Fruit fly (Drosophila melanogaster): Measurements from ENCODE around the gene Tep2.
A peak's percentile ranks its signal among the peaks of the same experiment; 100 is the strongest.
"Not testable (repeated sequence)": the region's sequence is repeated elsewhere in the genome, so short reads cannot be mapped to it uniquely, and the experiment has no call there.

The Tep2 gene

DNA sequence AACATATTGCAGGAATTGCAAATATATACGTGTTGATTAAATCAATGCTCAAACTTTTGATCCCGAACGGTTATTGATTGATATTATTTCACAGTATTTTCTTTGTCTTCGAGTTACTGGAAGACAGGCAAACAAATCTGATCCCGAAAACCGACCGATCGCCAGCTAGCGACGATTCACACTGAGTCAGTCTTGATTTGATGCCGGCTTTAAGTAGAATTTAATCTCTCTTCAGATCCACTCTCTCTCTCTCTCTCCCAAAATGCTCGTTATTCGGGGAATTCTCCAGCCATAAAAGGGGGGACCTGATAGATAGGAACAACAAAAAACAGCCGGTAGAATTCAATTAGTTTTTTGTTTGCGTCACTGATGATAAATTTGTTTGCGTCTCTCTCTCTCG is at the start of gene Tep2:
Gene Tep2, minus strand, starts transcription at position 185 of the 400 bp plus-strand sequence.
- peak; percentile 2 for TF ChIP-seq noc (tag; optimal IDR thresholded peaks at IDR 0.05)

DNA sequence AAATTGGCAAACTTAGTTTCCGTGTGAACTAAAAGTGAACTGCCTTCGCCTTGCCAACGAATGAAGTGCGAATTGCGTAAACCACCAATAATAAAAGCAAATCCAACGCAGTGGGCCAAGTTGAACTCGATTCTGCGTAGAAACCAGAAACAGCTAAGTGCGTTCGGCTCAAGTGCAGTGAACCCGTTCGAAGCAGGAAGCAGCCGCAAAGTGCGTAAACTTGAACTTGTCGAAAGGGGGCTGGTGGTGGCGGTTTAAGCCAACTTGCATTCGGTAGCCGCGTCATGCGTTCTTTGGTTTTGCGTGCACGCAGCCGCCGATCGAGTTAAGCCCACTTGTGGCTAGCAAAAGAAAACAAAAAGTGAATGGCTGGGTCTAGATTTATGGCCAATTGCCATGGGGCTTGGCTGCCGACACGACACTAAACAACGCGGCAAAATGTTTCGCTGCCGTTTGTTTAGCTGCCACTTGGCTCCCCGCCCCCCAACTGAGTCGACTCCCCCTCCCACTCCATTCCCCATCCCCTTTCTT is 49.3 kb upstream of the Tep2 start:
- no peak for TF ChIP-seq noc (tag; optimal IDR thresholded peaks at IDR 0.05)

DNA sequence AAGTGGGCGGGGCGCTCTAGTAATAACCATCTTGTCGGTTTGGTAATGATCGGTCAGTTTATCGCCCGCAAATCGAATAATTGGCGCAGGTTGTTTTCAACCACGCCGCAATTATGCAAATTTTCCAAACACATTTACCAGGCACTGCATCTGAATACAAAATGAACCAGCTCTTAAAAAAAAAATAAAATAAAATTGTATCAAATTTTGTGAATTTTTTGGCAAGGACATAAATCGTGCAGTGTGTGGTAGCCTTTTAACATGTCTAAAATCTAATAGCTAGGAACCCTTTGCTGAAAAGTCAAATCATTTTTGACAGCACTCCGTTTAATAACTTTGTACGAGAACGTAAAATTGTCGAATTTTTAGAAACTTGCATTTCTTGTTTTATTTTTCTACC is 45.6 kb upstream of the Tep2 start, which contains the start of gene ATPsynGL:
Gene ATPsynGL, plus strand, starts transcription at position 301 of the 400 bp plus-strand sequence.
- no peak for TF ChIP-seq noc (tag; optimal IDR thresholded peaks at IDR 0.05)

DNA sequence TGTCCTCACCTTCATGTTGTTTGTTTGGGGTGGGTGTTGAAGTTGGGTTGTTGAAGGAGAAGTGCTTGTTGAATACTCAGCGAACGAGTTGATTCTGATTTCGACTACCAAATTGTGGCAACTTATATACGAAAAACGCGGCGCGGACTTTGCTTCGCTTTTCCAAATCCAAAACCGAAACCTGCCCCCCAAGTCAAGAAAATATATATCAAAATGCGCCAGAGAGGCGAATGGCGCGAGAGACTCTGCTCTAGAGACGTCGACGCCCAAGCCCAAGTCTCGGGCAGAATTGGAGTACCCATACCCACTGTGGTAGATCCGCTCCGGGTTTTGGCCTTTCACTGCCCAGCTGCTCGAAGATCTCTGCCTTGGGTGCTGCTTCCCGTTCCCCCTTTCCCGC is 43.3 kb upstream of the Tep2 start, which contains the start of gene CG7214:
Gene CG7214, minus strand, starts transcription at position 101 of the 400 bp plus-strand sequence.
- no peak for TF ChIP-seq noc (tag; optimal IDR thresholded peaks at IDR 0.05)

DNA sequence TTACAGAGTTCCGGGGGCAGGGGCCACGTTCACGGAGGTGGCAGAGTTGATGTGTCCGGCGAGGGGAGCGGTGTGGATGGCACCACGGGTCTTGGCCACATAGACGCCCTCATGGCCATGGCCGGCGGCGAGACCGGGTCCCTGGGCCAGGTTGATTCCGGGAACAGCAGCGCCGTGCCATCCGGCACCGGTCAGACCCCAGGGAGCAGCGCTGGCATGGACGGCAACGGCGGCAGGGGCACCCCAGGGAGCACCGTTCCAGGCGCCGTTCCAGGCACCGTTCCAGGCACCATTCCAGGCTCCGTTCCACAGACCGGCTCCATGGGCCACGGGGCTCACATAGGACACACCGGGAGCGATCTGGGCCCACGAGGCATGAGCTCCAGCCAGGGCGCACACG is 42.8 kb upstream of the Tep2 start:
- TF ChIP-seq noc (tag; optimal IDR thresholded peaks at IDR 0.05) = no peak

dm6 chr2L:7741437-7741836 is 40.0 kb upstream of the Tep2 start, which contains the start of gene Acp1:
Gene Acp1 (minus strand): TSS chr2L:7741537.
- TF ChIP-seq noc (tag; optimal IDR thresholded peaks at IDR 0.05) = no peak

dm6 chr2L:7738709-7739108 is 37.3 kb upstream of the Tep2 start, which contains the start of gene CG31904:
Gene CG31904 (minus strand): TSS chr2L:7738809.
- TF ChIP-seq noc (tag; optimal IDR thresholded peaks at IDR 0.05) = not testable (repeated sequence)

DNA sequence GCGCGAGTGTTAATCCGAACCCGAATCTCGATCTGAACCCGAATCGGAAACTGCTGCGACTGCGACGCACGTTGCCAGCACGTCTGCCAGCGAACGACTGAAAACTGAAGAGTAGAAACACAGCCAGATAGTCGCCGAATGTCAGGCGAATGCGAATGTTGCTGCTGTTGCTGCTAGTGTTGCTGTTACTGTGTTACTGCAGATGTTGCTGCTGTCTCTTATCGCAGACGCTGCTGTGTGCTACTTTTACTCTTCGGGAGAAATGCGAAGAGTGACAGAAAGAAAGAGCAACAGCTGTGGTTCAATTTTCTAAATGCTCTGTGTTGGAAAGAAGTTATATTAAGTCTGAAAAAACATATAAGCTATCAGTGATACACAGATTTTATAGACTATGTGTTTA is 31.2 kb upstream of the Tep2 start, which contains the start of gene CG13796:
Gene CG13796, minus strand, starts transcription at position 101 of the 400 bp plus-strand sequence.
- TF ChIP-seq noc (tag; optimal IDR thresholded peaks at IDR 0.05) = not testable (repeated sequence)

dm6 chr2L:7726268-7726997 is 25.0 kb upstream of the Tep2 start, which contains the start of gene CG13795:
Gene CG13795 (minus strand): TSS chr2L:7726298.
- peak; percentile 55 for TF ChIP-seq noc (tag; optimal IDR thresholded peaks at IDR 0.05)

dm6 chr2L:7722723-7723122 is 21.3 kb upstream of the Tep2 start, which contains the start of gene CG13794:
Gene CG13794 (minus strand): TSS chr2L:7722823.
- TF ChIP-seq noc (tag; optimal IDR thresholded peaks at IDR 0.05) = no peak

dm6 chr2L:7722102-7722501 is 20.7 kb upstream of the Tep2 start:
- TF ChIP-seq noc (tag; optimal IDR thresholded peaks at IDR 0.05) = no peak

dm6 chr2L:7719387-7719786 is 18.0 kb upstream of the Tep2 start, which contains the start of gene CG13793:
Gene CG13793 (minus strand): TSS chr2L:7719487.
- no peak for TF ChIP-seq noc (tag; optimal IDR thresholded peaks at IDR 0.05)

DNA sequence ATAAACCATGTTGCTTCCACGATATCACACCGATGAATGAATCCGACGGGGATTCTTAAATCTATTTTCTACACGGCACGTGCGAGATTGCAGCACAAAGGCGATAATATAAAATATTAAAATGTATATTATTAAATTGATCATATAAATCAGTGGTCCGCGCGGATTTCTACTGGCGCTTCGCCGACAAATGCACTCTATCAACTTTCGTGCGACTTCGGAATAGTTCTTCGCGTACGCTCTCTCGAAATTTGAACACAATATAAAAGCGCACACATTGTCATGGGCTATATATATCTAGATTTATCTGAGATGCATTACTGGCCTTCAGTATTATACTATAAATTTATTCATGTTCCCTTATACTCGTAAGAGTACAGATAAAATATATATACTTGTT is 15.1 kb upstream of the Tep2 start, which contains the start of gene CG33296:
Gene CG33296, minus strand, starts transcription at position 101 of the 400 bp plus-strand sequence.
- no peak for TF ChIP-seq noc (tag; optimal IDR thresholded peaks at IDR 0.05)

dm6 chr2L:7711034-7711685 is 9.8 kb upstream of the Tep2 start:
- TF ChIP-seq noc (tag; optimal IDR thresholded peaks at IDR 0.05) = no peak

- no peak for TF ChIP-seq noc (tag; optimal IDR thresholded peaks at IDR 0.05)
Measured at dm6 chr2L:7710580-7710979, 9.2 kb upstream of the Tep2 start, which contains the start of gene Ntl. Gene Ntl (plus strand): TSS chr2L:7710880.

DNA sequence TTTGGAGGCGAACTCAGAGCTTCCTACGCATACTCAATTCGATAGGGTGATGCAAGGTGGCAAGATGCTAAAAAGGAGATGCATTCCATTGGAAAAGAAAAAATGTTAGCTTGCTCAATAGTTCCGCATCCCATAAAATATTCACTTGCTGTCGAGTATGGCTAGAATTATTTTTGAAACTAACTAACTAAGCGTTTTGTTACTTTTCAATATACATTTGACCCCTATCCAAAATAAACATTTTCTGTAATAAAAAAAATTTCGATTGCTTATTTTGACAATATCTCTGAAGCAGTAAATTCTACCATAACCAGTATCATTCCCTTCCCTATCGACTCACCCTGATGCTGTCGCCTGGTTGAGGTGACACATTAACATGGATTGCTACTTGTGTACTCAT is 2.1 kb upstream of the Tep2 start:
- TF ChIP-seq noc (tag; optimal IDR thresholded peaks at IDR 0.05) = peak; percentile 55
